Worm (Caenorhabditis elegans) whole organism, L3 larva: ENCODE measurements around the gene sel-15.

ENCODE experiments used
- R02D3.7 ChIP-seq: fragments of 150-350 bp; optimal IDR thresholded peaks from 2 replicates; lab custom pipeline; 2014; ENCODE audit warnings: missing biosample characterization, missing genetic modification characterization
- ZK546.5 ChIP-seq: sonication (generic microtip); optimal IDR thresholded peaks from 2 replicates; lab custom pipeline; 2017; ENCODE audit warnings: missing biosample characterization, missing genetic modification characterization
- daf-12 ChIP-seq: fragments of 150-350 bp; optimal IDR thresholded peaks from 2 replicates; lab custom pipeline; 2014; ENCODE audit warnings: missing biosample characterization, missing genetic modification reagents, missing genetic modification characterization
- elt-3 ChIP-seq, 3 experiments: fragments of 150-350 bp in 1 of 3; sonication (generic microtip) in 2 of 3; optimal IDR thresholded peaks; 2 replicates in 2 of 3; 4 replicates in 1 of 3; lab custom pipeline; 2014 to 2017; ENCODE audit warnings: missing biosample characterization in 3 of 3, missing genetic modification characterization in 3 of 3
- lin-15B ChIP-seq: fragments of 150-350 bp; optimal IDR thresholded peaks from 2 replicates; lab custom pipeline; 2014; ENCODE audit warnings: missing biosample characterization, missing genetic modification characterization
- nhr-237 ChIP-seq: fragments of 150-350 bp; optimal IDR thresholded peaks from 2 replicates; lab custom pipeline; 2014; ENCODE audit warnings: missing biosample characterization, missing genetic modification characterization
- nhr-25 ChIP-seq: sonication (generic microtip); optimal IDR thresholded peaks from 2 replicates; lab custom pipeline; 2017; ENCODE audit warnings: missing biosample characterization, missing genetic modification characterization
- nhr-77 ChIP-seq: fragments of 150-350 bp; optimal IDR thresholded peaks from 2 replicates; lab custom pipeline; 2014; ENCODE audit warnings: missing biosample characterization, missing genetic modification characterization
- pha-4 ChIP-seq: fragments of 150-350 bp; optimal IDR thresholded peaks from 2 replicates; lab custom pipeline; 2014; ENCODE audit warnings: missing biosample characterization, missing genetic modification reagents, missing genetic modification characterization
- snpc-4 ChIP-seq: fragments of 150-350 bp; optimal IDR thresholded peaks from 2 replicates; lab custom pipeline; 2014; ENCODE audit warnings: missing biosample characterization, missing genetic modification characterization
- unc-39 ChIP-seq: sonication (generic microtip); optimal IDR thresholded peaks from 4 replicates; lab custom pipeline; 2017; ENCODE audit warnings: missing biosample characterization, missing genetic modification characterization

DNA sequence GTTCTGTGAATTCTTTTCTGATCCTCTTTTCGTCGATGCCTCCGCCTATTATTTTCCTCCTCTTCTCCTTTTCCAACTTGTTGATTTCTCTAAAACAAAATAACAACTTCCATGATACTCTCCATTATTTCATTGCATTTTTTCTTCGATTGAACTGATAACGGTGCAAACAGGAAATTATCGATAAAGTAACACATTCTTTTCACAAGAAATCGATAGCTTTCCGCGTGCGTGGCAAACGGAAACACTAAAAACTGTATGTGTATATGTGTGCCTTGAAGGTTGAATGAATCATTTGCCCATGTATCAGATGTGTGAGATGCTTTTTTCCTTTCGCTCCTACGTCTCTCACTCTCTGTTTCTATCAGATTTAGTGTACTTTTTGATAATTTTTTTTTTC lies 44.7 kb downstream of the sel-15 start:
- no peak for TF ChIP-seq nhr-77 (tag; lab: Kevin White, UChicago)
- no peak for TF ChIP-seq elt-3 (tag; optimal IDR thresholded peaks at IDR 0.05; lab: Kevin White, UChicago)
- no peak for TF ChIP-seq daf-12 (tag; lab: Kevin White, UChicago)
- no peak for TF ChIP-seq pha-4 (tag; lab: Kevin White, UChicago)
- TF ChIP-seq snpc-4 (tag; lab: Kevin White, UChicago) = no peak
- TF ChIP-seq nhr-25 (tag; lab: Kevin White, UChicago) = peak; percentile 48
- TF ChIP-seq nhr-237 (tag; lab: Kevin White, UChicago) = no peak
- TF ChIP-seq lin-15B = no peak
- TF ChIP-seq R02D3.7 (tag; lab: Kevin White, UChicago) = no peak
- TF ChIP-seq unc-39 (tag; lab: Kevin White, UChicago) = no peak
- no peak for TF ChIP-seq ZK546.5
